Worm (Caenorhabditis elegans) whole organism, late embryonic: ENCODE data around the gene B0416.5.

Experiments
- F13H6.1 ChIP-seq: sonication (generic microtip); optimal IDR thresholded peaks from 2 replicates; lab custom pipeline; 2016; ENCODE audit warnings: missing genetic modification characterization, missing compliant biosample characterization
- ama-1 ChIP-seq: fragments of 150-350 bp; optimal IDR thresholded peaks from 2 replicates; lab custom pipeline; 2014
- ceh-6 ChIP-seq: fragments of 200-800 bp; sonication (Bioruptor generic); optimal IDR thresholded peaks from 2 replicates; lab custom pipeline; 2018; ENCODE audit warnings: mild to moderate bottlenecking, missing genetic modification characterization, missing compliant biosample characterization
- ets-4 ChIP-seq: sonication (generic microtip); optimal IDR thresholded peaks from 2 replicates; lab custom pipeline; 2016; ENCODE audit warnings: missing genetic modification characterization, missing compliant biosample characterization
- gmeb-2 ChIP-seq: sonication (generic microtip); optimal IDR thresholded peaks from 2 replicates; lab custom pipeline; 2016; ENCODE audit warnings: missing genetic modification characterization, inconsistent platforms, missing compliant biosample characterization
- sox-4 ChIP-seq: sonication (generic microtip); optimal IDR thresholded peaks from 2 replicates; lab custom pipeline; 2017; ENCODE audit warnings: mild to moderate bottlenecking, missing genetic modification characterization, inconsistent platforms, missing compliant biosample characterization

ce11 chrX:9259552-9259951, 11.1 kb downstream of the B0416.5 start, which contains the start of gene F18G5.1:
- TF ChIP-seq F13H6.1 (no peak), ama-1 (lab: Kevin White, UChicago) (no peak), ets-4 (tag; lab: Kevin White, UChicago) (no peak), sox-4 (tag; lab: Kevin White, UChicago) (no peak), gmeb-2 (tag; lab: Kevin White, UChicago) (no peak), ceh-6 (GFP tag; lab: Kevin White, UChicago) (no peak)
